Fruit fly (Drosophila melanogaster): ENCODE measurements around the gene fbl.

Gene fbl

DNA sequence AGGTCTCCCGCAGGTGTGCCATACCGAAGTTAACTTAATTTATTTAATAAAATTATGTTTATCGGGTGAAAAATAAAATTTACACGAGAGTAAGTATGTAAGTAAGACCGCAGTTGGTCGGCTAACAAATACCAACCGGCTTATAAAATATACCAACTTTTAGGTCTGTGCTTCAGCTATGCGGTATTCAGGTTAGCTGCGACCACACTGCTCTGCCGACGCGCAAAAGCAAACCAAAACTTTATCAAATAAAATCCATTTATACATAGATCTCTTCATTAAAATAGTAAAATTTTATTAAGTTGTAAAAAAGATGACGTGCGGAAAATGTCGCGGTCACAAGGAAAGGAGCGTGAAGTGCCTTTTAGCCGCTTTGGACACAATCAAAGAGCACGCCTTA, 51.8 kb downstream of the fbl start, which contains the start of the genes mRpL15 and CtIP:
mRpL15 (minus strand) TSS at position 141 of the 400 bp plus-strand sequence.
CtIP (plus strand) TSS at position 182 of the 400 bp plus-strand sequence.
- TF ChIP-seq CG15710 (tag; optimal IDR thresholded peaks at IDR 0.05) (no peak), CG34367 (tag; optimal IDR thresholded peaks at IDR 0.05) (no peak), Pif1A (GFP tag; optimal IDR thresholded peaks at IDR 0.05) (no peak), CG4496 (GFP tag; IDR thresholded peaks at IDR 0.05) (no peak), CG14655 (GFP tag; optimal IDR thresholded peaks at IDR 0.05) (no peak), CG32121 (GFP tag; IDR thresholded peaks at IDR 0.05) (no peak), CG9948 (tag; optimal IDR thresholded peaks at IDR 0.05) (no peak), gl (tag; optimal IDR thresholded peaks at IDR 0.05) (no peak), EcR (GFP tag; optimal IDR thresholded peaks at IDR 0.05) (no peak), Pif1B (GFP tag; optimal IDR thresholded peaks at IDR 0.05) (no peak), CG8301 (tag; optimal IDR thresholded peaks at IDR 0.05) (no peak)

DNA sequence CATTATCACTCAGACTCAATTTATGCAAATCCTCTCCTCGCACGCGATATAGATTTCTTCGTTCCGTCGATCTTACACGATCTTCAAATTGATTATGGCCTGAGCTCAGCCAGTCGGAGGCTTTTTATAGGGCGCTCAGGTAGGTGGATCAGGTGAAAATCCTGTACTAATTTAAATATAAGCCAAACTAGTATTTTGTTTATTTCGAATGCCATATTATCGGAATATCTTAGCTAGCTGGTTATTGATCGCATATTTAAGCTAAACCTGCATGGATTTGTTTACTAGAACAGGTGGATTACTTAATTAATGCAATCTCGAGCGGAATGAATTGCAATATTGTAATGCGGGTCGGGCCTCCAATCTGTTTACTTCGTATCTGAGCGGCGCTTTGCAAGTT, 55.5 kb downstream of the fbl start, which contains the start of gene Hpd:
Hpd (minus strand) TSS at position 101 of the 400 bp plus-strand sequence.
- TF ChIP-seq Pif1B (GFP tag; optimal IDR thresholded peaks at IDR 0.05) (no peak), CG14655 (GFP tag; optimal IDR thresholded peaks at IDR 0.05) (no peak), CG34367 (tag; optimal IDR thresholded peaks at IDR 0.05) (no peak), CG13204 (GFP tag; optimal IDR thresholded peaks at IDR 0.05) (no peak), Ets98B (GFP tag; IDR thresholded peaks at IDR 0.05) (no peak), gl (tag; optimal IDR thresholded peaks at IDR 0.05) (no peak), CG4496 (GFP tag; IDR thresholded peaks at IDR 0.05) (no peak), CG8159 (tag; optimal IDR thresholded peaks at IDR 0.05) (no peak)

DNA sequence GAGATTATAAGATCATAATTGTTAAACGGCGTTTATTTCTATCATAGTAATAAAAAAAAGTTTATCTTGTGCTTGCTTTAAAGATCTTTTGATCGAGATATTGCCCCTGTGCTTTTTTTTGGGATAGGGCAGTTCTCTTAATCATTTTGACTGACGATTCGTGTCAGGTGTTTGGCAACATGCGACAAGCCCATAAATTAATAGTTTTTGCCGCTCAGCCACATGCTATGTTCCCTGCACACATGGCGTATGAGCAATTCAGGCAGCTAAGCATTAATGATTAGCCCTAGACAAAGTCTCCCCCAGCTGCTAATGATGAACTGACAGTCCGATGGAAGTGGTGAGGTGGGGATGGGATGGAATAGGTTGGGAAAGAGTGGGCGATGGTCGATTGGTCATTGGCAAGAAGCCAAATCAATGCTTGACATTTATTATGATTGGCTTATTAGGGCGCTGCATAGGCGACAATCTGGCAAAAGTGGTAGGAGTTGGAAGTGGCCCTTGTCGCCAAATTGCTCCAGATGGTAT, 56.7 kb downstream of the fbl start:
- no peak for TF ChIP-seq CG14655 (GFP tag; optimal IDR thresholded peaks at IDR 0.05)
- no peak for TF ChIP-seq EcR (GFP tag; optimal IDR thresholded peaks at IDR 0.05)
- no peak for TF ChIP-seq CG10348 (GFP tag; IDR thresholded peaks at IDR 0.05)
- no peak for TF ChIP-seq CG9948 (tag; optimal IDR thresholded peaks at IDR 0.05)
- TF ChIP-seq gl (tag; optimal IDR thresholded peaks at IDR 0.05) = no peak
- TF ChIP-seq Pif1A (GFP tag; optimal IDR thresholded peaks at IDR 0.05) = no peak
- TF ChIP-seq CG8301 (tag; optimal IDR thresholded peaks at IDR 0.05) = no peak
- no peak for TF ChIP-seq CG15710 (tag; optimal IDR thresholded peaks at IDR 0.05)
- TF ChIP-seq Snoo (tag; optimal IDR thresholded peaks at IDR 0.05) = no peak
- TF ChIP-seq CG12605 (GFP tag; IDR thresholded peaks at IDR 0.05) = no peak

All from whole organism, pupa.